Worm (Caenorhabditis elegans) whole organism, mixed stage, embryonic: ENCODE data around the gene F22B5.5.

Experiments
- ceh-39 ChIP-seq: fragments of 150-350 bp; optimal IDR thresholded peaks from 2 replicates; lab custom pipeline; 2014; ENCODE audit warnings: missing biosample characterization, missing genetic modification characterization
- mep-1 ChIP-seq: fragments of 150-350 bp; optimal IDR thresholded peaks from 2 replicates; lab custom pipeline; 2017; ENCODE audit warnings: missing biosample characterization, missing genetic modification reagents, missing genetic modification characterization, inconsistent platforms
- nhr-237 ChIP-seq: fragments of 150-350 bp; optimal IDR thresholded peaks from 2 replicates; lab custom pipeline; 2014; ENCODE audit warnings: missing biosample characterization, missing genetic modification characterization
- snpc-4 ChIP-seq: fragments of 150-350 bp; optimal IDR thresholded peaks from 2 replicates; lab custom pipeline; 2014; ENCODE audit warnings: missing biosample characterization, missing genetic modification characterization
- sptf-1 ChIP-seq: sonication (generic microtip); optimal IDR thresholded peaks from 2 replicates; lab custom pipeline; 2017; ENCODE audit warnings: mild to moderate bottlenecking, missing genetic modification characterization, moderate library complexity, missing compliant biosample characterization

DNA sequence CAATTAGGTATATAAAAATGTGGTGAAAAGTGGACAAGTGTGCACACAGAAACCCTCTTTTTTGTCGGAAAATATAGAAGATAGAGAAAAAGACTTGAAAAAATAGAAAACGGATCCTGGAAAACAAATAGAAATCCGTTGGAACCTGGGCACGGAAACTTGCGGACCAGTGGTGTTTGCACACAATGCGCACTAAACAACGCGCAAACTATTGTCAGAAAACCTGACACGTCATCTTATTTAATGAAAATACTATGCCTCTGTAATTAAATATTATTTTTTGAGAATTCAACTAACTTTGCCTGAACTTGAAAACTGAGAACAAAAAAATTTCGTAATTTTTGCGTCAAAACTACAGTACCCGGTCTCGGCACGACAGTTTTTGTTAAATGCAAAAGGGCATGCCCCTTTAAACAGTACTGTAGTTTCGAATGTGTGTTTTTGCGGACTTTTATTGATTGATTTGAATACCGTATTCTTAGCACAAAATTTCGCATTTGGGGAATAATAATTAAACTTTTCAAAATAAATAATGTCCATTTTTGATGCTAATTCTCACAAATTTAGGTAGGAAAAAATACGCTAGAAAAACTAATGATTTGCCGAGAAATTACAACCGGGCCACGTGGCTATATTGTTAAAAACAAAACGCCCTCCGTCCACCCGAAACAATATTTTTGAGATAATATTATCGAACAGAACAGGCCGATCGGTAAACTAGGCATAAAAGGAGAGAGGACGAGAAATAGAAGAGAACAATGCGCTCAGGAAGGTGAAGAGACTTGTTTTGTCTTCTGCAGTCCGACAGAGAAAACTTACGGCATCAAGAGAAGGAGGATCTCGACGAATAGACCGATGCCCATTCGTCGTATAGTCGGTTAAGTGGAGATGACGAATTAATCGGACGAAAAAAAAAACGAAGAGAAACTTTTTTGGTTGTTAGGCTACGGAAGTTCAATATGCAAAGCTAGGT is 25.2 kb downstream of the F22B5.5 start:
- TF ChIP-seq sptf-1 (tag; lab: Kevin White, UChicago) (no peak), nhr-237 (tag; lab: Kevin White, UChicago) (no peak), snpc-4 (tag; lab: Kevin White, UChicago) (no peak), ceh-39 (no peak), mep-1 (tag; lab: Kevin White, UChicago) (no peak)
